Worm (Caenorhabditis elegans) whole organism, L1 larva: ENCODE results near the gene emb-5.

Experiments
- C04F5.9 ChIP-seq: sonication (generic microtip); optimal IDR thresholded peaks from 2 replicates; lab custom pipeline; 2016; ENCODE audit warnings: missing genetic modification characterization, missing compliant biosample characterization
- C16A3.4 ChIP-seq: fragments of 150-350 bp; optimal IDR thresholded peaks from 2 replicates; lab custom pipeline; 2014; ENCODE audit warnings: missing biosample characterization, missing genetic modification characterization
- C34B4.2 ChIP-seq: sonication (generic microtip); optimal IDR thresholded peaks from 2 replicates; lab custom pipeline; 2017; ENCODE audit warnings: mild to moderate bottlenecking, missing genetic modification characterization, missing compliant biosample characterization
- aly-2 ChIP-seq: fragments of 150-350 bp; optimal IDR thresholded peaks from 2 replicates; lab custom pipeline; 2014; ENCODE audit warnings: missing biosample characterization, missing genetic modification characterization
- blmp-1 ChIP-seq: fragments of 150-350 bp; optimal IDR thresholded peaks from 2 replicates; lab custom pipeline; 2014; ENCODE audit warnings: missing biosample characterization, missing genetic modification characterization
- ceh-63 ChIP-seq: fragments of 200-800 bp; sonication (Bioruptor generic); optimal IDR thresholded peaks from 2 replicates; lab custom pipeline; 2018; ENCODE audit warnings: mild to moderate bottlenecking, missing genetic modification characterization, missing compliant biosample characterization
- ceh-8 ChIP-seq: fragments of 200-800 bp; sonication (Bioruptor generic); optimal IDR thresholded peaks from 2 replicates; lab custom pipeline; 2018; ENCODE audit warnings: mild to moderate bottlenecking, missing genetic modification characterization, moderate library complexity, missing compliant biosample characterization
- dpl-1 ChIP-seq, 3 experiments: fragments of 150-350 bp in 2 of 3; sonication (generic microtip) in 1 of 3; optimal IDR thresholded peaks; 2 replicates each; lab custom pipeline; 2014 to 2017; ENCODE audit warnings: missing biosample characterization in 3 of 3, missing genetic modification characterization in 3 of 3, missing genetic modification reagents in 3 of 3
- dsc-1 ChIP-seq: sonication (generic microtip); optimal IDR thresholded peaks from 2 replicates; lab custom pipeline; 2016; ENCODE audit warnings: mild to moderate bottlenecking, missing genetic modification characterization, missing compliant biosample characterization
- efl-1 ChIP-seq, 4 experiments: fragments of 150-350 bp; optimal IDR thresholded peaks in 3 of 4; peaks in 1 of 4; 1 replicate in 1 of 4; 2 replicates in 3 of 4; lab custom pipeline; 2014; ENCODE audit warnings: missing biosample characterization in 2 of 4, missing genetic modification characterization in 2 of 4, missing genetic modification reagents in 2 of 4
- efl-3 ChIP-seq: fragments of 200-800 bp; sonication (Bioruptor generic); optimal IDR thresholded peaks from 2 replicates; lab custom pipeline; 2018; ENCODE audit warnings: mild to moderate bottlenecking, missing genetic modification characterization, missing compliant biosample characterization
- egl-13 ChIP-seq: sonication (generic microtip); optimal IDR thresholded peaks from 2 replicates; lab custom pipeline; 2016; ENCODE audit warnings: missing genotype, missing genetic modification reagents, missing genetic modification characterization, missing compliant biosample characterization
- egl-27 ChIP-seq, 2 experiments: fragments of 150-350 bp in 1 of 2; sonication (generic microtip); optimal IDR thresholded peaks; 3 replicates each; lab custom pipeline; 2017 to 2018; ENCODE audit warnings: missing biosample characterization in 2 of 2, missing genetic modification characterization in 2 of 2, missing genetic modification reagents in 2 of 2
- elt-3 ChIP-seq, 6 experiments: fragments of 150-350 bp in 1 of 6; sonication (generic microtip); optimal IDR thresholded peaks; 2 replicates each; lab custom pipeline; 2017 to 2018; ENCODE audit warnings: missing biosample characterization in 6 of 6, missing genetic modification characterization in 6 of 6, inconsistent platforms in 1 of 6
- ets-5 ChIP-seq: fragments of 200-800 bp; sonication (Bioruptor generic); IDR thresholded peaks from 2 replicates; pipeline ENCODE4 v1.3.6; 2022; ENCODE audit warnings: missing genetic modification characterization, missing compliant biosample characterization
- fkh-10 ChIP-seq: sonication (generic microtip); optimal IDR thresholded peaks from 2 replicates; lab custom pipeline; 2017; ENCODE audit warnings: missing biosample characterization, missing genetic modification reagents, missing genetic modification characterization
- grh-1 ChIP-seq: fragments of 200-800 bp; sonication (Bioruptor generic); IDR thresholded peaks from 2 replicates; pipeline ENCODE4 v1.3.6; 2022; ENCODE audit warnings: missing genetic modification reagents, missing genetic modification characterization, missing compliant biosample characterization
- hlh-17 ChIP-seq: fragments of 200-800 bp; sonication (Bioruptor generic); optimal IDR thresholded peaks from 2 replicates; lab custom pipeline; 2018; ENCODE audit warnings: missing genetic modification characterization, mild to moderate bottlenecking, missing compliant biosample characterization, moderate library complexity, borderline replicate concordance
- hlh-4 ChIP-seq: sonication (generic microtip); optimal IDR thresholded peaks from 2 replicates; lab custom pipeline; 2016; ENCODE audit warnings: mild to moderate bottlenecking, missing genetic modification characterization, missing compliant biosample characterization
- hpl-2 ChIP-seq: fragments of 150-350 bp; optimal IDR thresholded peaks from 2 replicates; lab custom pipeline; 2014; ENCODE audit warnings: missing biosample characterization, missing genetic modification reagents, missing genetic modification characterization
- isw-1 ChIP-seq: fragments of 200-800 bp; sonication (Bioruptor generic); IDR thresholded peaks from 2 replicates; pipeline ENCODE4 v1.3.6; 2022; ENCODE audit warnings: missing genetic modification characterization, missing compliant biosample characterization
- jun-1 ChIP-seq: fragments of 150-350 bp; optimal IDR thresholded peaks from 2 replicates; lab custom pipeline; 2014; ENCODE audit warnings: missing biosample characterization, missing genetic modification reagents, missing genetic modification characterization
- lin-13 ChIP-seq: fragments of 150-350 bp; optimal IDR thresholded peaks from 2 replicates; lab custom pipeline; 2014; ENCODE audit warnings: missing biosample characterization, missing genetic modification reagents, missing genetic modification characterization
- lin-14 ChIP-seq: fragments of 200-800 bp; sonication (Bioruptor generic); optimal IDR thresholded peaks from 2 replicates; lab custom pipeline; 2018; ENCODE audit warnings: mild to moderate bottlenecking, missing genetic modification characterization, moderate library complexity, missing compliant biosample characterization
- lin-39 ChIP-seq: fragments of 150-350 bp; optimal IDR thresholded peaks from 2 replicates; lab custom pipeline; 2014; ENCODE audit warnings: missing biosample characterization, missing genetic modification reagents, missing genetic modification characterization
- mef-2 ChIP-seq: fragments of 150-350 bp; optimal IDR thresholded peaks from 2 replicates; lab custom pipeline; 2014; ENCODE audit warnings: missing biosample characterization, missing genetic modification characterization
- mep-1 ChIP-seq: fragments of 150-350 bp; optimal IDR thresholded peaks from 2 replicates; lab custom pipeline; 2014; ENCODE audit warnings: missing biosample characterization, missing genetic modification characterization
- nhr-11 ChIP-seq: fragments of 150-350 bp; optimal IDR thresholded peaks from 2 replicates; lab custom pipeline; 2014; ENCODE audit warnings: missing biosample characterization, missing genetic modification characterization
- nhr-12 ChIP-seq: sonication (generic microtip); optimal IDR thresholded peaks from 2 replicates; lab custom pipeline; 2017; ENCODE audit warnings: missing biosample characterization, missing genetic modification characterization
- nhr-71 ChIP-seq: sonication (generic microtip); optimal IDR thresholded peaks from 2 replicates; lab custom pipeline; 2016; ENCODE audit warnings: mild to moderate bottlenecking, missing genetic modification characterization, moderate library complexity, missing compliant biosample characterization
- nhr-76 ChIP-seq: sonication (generic microtip); optimal IDR thresholded peaks from 2 replicates; lab custom pipeline; 2017; ENCODE audit warnings: missing biosample characterization, missing genetic modification characterization
- nhr-77 ChIP-seq: fragments of 150-350 bp; optimal IDR thresholded peaks from 2 replicates; lab custom pipeline; 2014; ENCODE audit warnings: missing biosample characterization, missing genetic modification characterization
- nhr-84 ChIP-seq: sonication (generic microtip); optimal IDR thresholded peaks from 2 replicates; lab custom pipeline; 2017; ENCODE audit warnings: missing biosample characterization, missing genetic modification characterization
- nhr-85 ChIP-seq: sonication (generic microtip); peaks from one replicate; lab custom pipeline; 2016; ENCODE audit warnings: missing genetic modification characterization, inconsistent platforms, missing compliant biosample characterization
- pag-3 ChIP-seq: sonication (generic microtip); optimal IDR thresholded peaks from 2 replicates; lab custom pipeline; 2017; ENCODE audit warnings: missing genetic modification characterization, mild to moderate bottlenecking, missing compliant biosample characterization, antibody characterized with exemption, borderline replicate concordance; ENCODE audit not compliant: insufficient read depth
- rnt-1 ChIP-seq: sonication (generic microtip); optimal IDR thresholded peaks from 2 replicates; lab custom pipeline; 2016; ENCODE audit warnings: mild to moderate bottlenecking, missing genetic modification characterization, moderate library complexity, missing compliant biosample characterization
- skn-1 ChIP-seq: fragments of 150-350 bp; optimal IDR thresholded peaks from 2 replicates; lab custom pipeline; 2014; ENCODE audit warnings: missing biosample characterization, missing genetic modification characterization
- snu-23 ChIP-seq: sonication (generic microtip); optimal IDR thresholded peaks from 2 replicates; lab custom pipeline; 2016; ENCODE audit warnings: missing genetic modification characterization, missing compliant biosample characterization
- sptf-1 ChIP-seq: fragments of 150-350 bp; optimal IDR thresholded peaks from 2 replicates; lab custom pipeline; 2014; ENCODE audit warnings: missing biosample characterization, missing genetic modification characterization
- sup-37 ChIP-seq: fragments of 200-800 bp; sonication (Bioruptor generic); optimal IDR thresholded peaks from 2 replicates; lab custom pipeline; 2018; ENCODE audit warnings: mild to moderate bottlenecking, missing genetic modification characterization, missing compliant biosample characterization
- swsn-7 ChIP-seq: sonication (generic microtip); optimal IDR thresholded peaks from 2 replicates; lab custom pipeline; 2016; ENCODE audit warnings: missing genetic modification characterization, missing compliant biosample characterization
- tbx-2 ChIP-seq: sonication (generic microtip); optimal IDR thresholded peaks from 2 replicates; lab custom pipeline; 2016; ENCODE audit warnings: missing genetic modification characterization, missing compliant biosample characterization
- tlp-1 ChIP-seq: fragments of 150-350 bp; optimal IDR thresholded peaks from 2 replicates; lab custom pipeline; 2014; ENCODE audit warnings: missing biosample characterization, missing genetic modification characterization
- unc-130 ChIP-seq: fragments of 150-350 bp; optimal IDR thresholded peaks from 2 replicates; lab custom pipeline; 2017; ENCODE audit warnings: missing biosample characterization, missing genetic modification characterization, inconsistent platforms
- unc-62 ChIP-seq: fragments of 150-350 bp; optimal IDR thresholded peaks from 2 replicates; lab custom pipeline; 2014; ENCODE audit warnings: missing biosample characterization, missing genetic modification reagents, missing genetic modification characterization
- unc-98 ChIP-seq: fragments of 200-800 bp; sonication (Bioruptor generic); IDR thresholded peaks from 2 replicates; pipeline ENCODE4 v1.3.6; 2022; ENCODE audit warnings: missing genetic modification characterization, missing compliant biosample characterization
- vab-15 ChIP-seq: sonication (generic microtip); optimal IDR thresholded peaks from 2 replicates; lab custom pipeline; 2017; ENCODE audit warnings: missing genotype, mild to moderate bottlenecking, missing genetic modification characterization, missing compliant biosample characterization
- xbp-1 ChIP-seq: sonication (generic microtip); optimal IDR thresholded peaks from 2 replicates; lab custom pipeline; 2016; ENCODE audit warnings: missing genetic modification characterization, missing compliant biosample characterization
- zip-4 ChIP-seq: fragments of 200-800 bp; sonication (Bioruptor generic); optimal IDR thresholded peaks from 2 replicates; lab custom pipeline; 2018; ENCODE audit warnings: mild to moderate bottlenecking, missing genetic modification characterization, moderate library complexity, missing compliant biosample characterization

Gene emb-5

DNA sequence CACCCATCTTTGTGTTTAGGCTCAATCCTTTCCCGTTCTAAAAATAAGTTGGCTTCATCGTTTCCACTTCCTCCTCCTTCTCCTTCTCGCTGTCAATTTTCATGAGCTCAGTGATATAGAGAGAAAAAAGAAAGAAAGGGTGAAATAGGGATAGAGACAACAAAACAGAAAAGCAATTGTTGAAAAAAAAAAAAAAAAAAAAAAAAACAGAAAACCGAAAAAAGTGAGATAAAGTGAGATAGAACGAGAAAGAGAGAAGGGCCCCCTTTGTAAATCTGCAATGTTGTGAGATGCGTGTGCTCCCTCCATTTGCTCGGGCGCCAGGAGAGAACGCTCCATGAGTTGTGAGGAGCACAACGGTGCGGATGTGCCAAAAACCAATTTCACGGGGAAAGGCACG lies 3.5 kb upstream of the emb-5 start (continued):
- TF ChIP-seq efl-3 (GFP tag; lab: Kevin White, UChicago) (no peak), nhr-11 (tag; lab: Kevin White, UChicago) (no peak), aly-2 (tag; lab: Kevin White, UChicago) (no peak), nhr-85 (tag; lab: Kevin White, UChicago) (no peak), vab-15 (tag; lab: Kevin White, UChicago) (no peak), mef-2 (tag; lab: Kevin White, UChicago) (peak; percentile 26), efl-1 (optimal IDR thresholded peaks at IDR 0.05; lab: Kevin White, UChicago) (peak in 1 of 2 experiments; percentile 18), efl-1 (GFP tag; optimal IDR thresholded peaks at IDR 0.05 in 1 of 2; lab: Kevin White, UChicago) (peak in 1 of 2 experiments; percentile 14), pag-3 (tag; lab: Kevin White, UChicago) (no peak), skn-1 (tag; lab: Kevin White, UChicago) (no peak)

ce11 chrIII:4721750-4722149 lies 1.3 kb upstream of the emb-5 start, which contains the start of gene acy-1:
Gene acy-1 (plus strand): TSS chrIII:4722095.
- TF ChIP-seq lin-14 (peak; percentile 97), skn-1 (tag; lab: Kevin White, UChicago) (peak; percentile 75), jun-1 (tag; lab: Kevin White, UChicago) (peak; percentile 59), fkh-10 (GFP tag; lab: Kevin White, UChicago) (peak; percentile 81), grh-1 (no peak), nhr-77 (peak; percentile 69), isw-1 (GFP tag; lab: Robert Waterston, UW) (peak; percentile 64), C34B4.2 (no peak), hlh-4 (no peak), nhr-84 (no peak), dpl-1 (GFP tag; optimal IDR thresholded peaks at IDR 0.05; lab: Kevin White, UChicago) (peak; percentile 58 to 75 (median 67)), unc-130 (tag; lab: Kevin White, UChicago) (peak; percentile 34), lin-13 (peak; percentile 67), xbp-1 (tag; lab: Kevin White, UChicago) (peak; percentile 67), efl-3 (GFP tag; lab: Kevin White, UChicago) (no peak), blmp-1 (tag; lab: Kevin White, UChicago) (peak; percentile 38), ceh-63 (GFP tag; lab: Kevin White, UChicago) (no peak), nhr-12 (tag; lab: Kevin White, UChicago) (no peak), C16A3.4 (tag; lab: Kevin White, UChicago) (peak; percentile 35), nhr-71 (tag; lab: Kevin White, UChicago) (peak; percentile 91), nhr-76 (tag; lab: Kevin White, UChicago) (no peak), zip-4 (no peak), unc-98 (GFP tag; lab: Robert Waterston, UW) (peak; percentile 46; the same call in 1 of the 2 replicates), nhr-85 (tag; lab: Kevin White, UChicago) (peak; percentile 62), C04F5.9 (tag; lab: Kevin White, UChicago) (peak; percentile 31), elt-3 (tag; optimal IDR thresholded peaks at IDR 0.05; lab: Kevin White, UChicago) (no peak), dsc-1 (tag; lab: Kevin White, UChicago) (peak; percentile 71), tlp-1 (tag; lab: Kevin White, UChicago) (no peak), tbx-2 (tag; lab: Kevin White, UChicago) (peak; percentile 73), ceh-8 (GFP tag; lab: Kevin White, UChicago) (peak; percentile 62), ets-5 (GFP tag; lab: Robert Waterston, UW) (no peak), mef-2 (tag; lab: Kevin White, UChicago) (no peak), rnt-1 (tag; lab: Kevin White, UChicago) (peak; percentile 87), hpl-2 (GFP tag; lab: Kevin White, UChicago) (no peak), mep-1 (tag; lab: Kevin White, UChicago) (peak; percentile 79), hlh-17 (no peak), sup-37 (no peak), swsn-7 (tag; lab: Kevin White, UChicago) (peak; percentile 84), lin-39 (peak; percentile 46), sptf-1 (tag; lab: Kevin White, UChicago) (no peak), egl-27 (tag; optimal IDR thresholded peaks at IDR 0.05; lab: Kevin White, UChicago) (peak in 1 of 2 experiments; percentile 40), snu-23 (GFP tag; lab: Kevin White, UChicago) (peak; percentile 79), egl-13 (tag; lab: Kevin White, UChicago) (peak; percentile 47), unc-62 (GFP tag; lab: Kevin White, UChicago) (no peak), nhr-11 (tag; lab: Kevin White, UChicago) (no peak)
